Worm (Caenorhabditis elegans) whole organism, mixed stage, embryonic: Measurements from ENCODE around the gene drd-10.

ENCODE experiments used
- ces-1 ChIP-seq: fragments of 150-350 bp; optimal IDR thresholded peaks from 2 replicates; lab custom pipeline; 2014; ENCODE audit warnings: missing biosample characterization, missing genetic modification reagents, missing genetic modification characterization
- elt-3 ChIP-seq: fragments of 150-350 bp; optimal IDR thresholded peaks from 2 replicates; lab custom pipeline; 2014; ENCODE audit warnings: missing biosample characterization, missing genetic modification characterization
- ham-2 ChIP-seq: fragments of 200-800 bp; sonication (Bioruptor generic); optimal IDR thresholded peaks from 2 replicates; lab custom pipeline; 2018; ENCODE audit warnings: mild to moderate bottlenecking, missing genetic modification characterization, missing compliant biosample characterization
- hlh-1 ChIP-seq: fragments of 150-350 bp; optimal IDR thresholded peaks from 2 replicates; lab custom pipeline; 2014; ENCODE audit warnings: missing biosample characterization, missing genetic modification reagents, missing genetic modification characterization
- mep-1 ChIP-seq: fragments of 150-350 bp; optimal IDR thresholded peaks from 2 replicates; lab custom pipeline; 2017; ENCODE audit warnings: missing biosample characterization, missing genetic modification reagents, missing genetic modification characterization, inconsistent platforms
- nhr-237 ChIP-seq: fragments of 150-350 bp; optimal IDR thresholded peaks from 2 replicates; lab custom pipeline; 2014; ENCODE audit warnings: missing biosample characterization, missing genetic modification characterization
- snpc-4 ChIP-seq: fragments of 150-350 bp; optimal IDR thresholded peaks from 2 replicates; lab custom pipeline; 2014; ENCODE audit warnings: missing biosample characterization, missing genetic modification characterization
- sptf-1 ChIP-seq: sonication (generic microtip); optimal IDR thresholded peaks from 2 replicates; lab custom pipeline; 2017; ENCODE audit warnings: mild to moderate bottlenecking, missing genetic modification characterization, moderate library complexity, missing compliant biosample characterization
- unc-39 ChIP-seq: fragments of 150-350 bp; optimal IDR thresholded peaks from 2 replicates; lab custom pipeline; 2014; ENCODE audit warnings: missing biosample characterization, missing genetic modification characterization
- ztf-11 ChIP-seq: fragments of 150-350 bp; optimal IDR thresholded peaks from 2 replicates; lab custom pipeline; 2014; ENCODE audit warnings: missing biosample characterization, missing genetic modification characterization

ce11 chrV:7012617-7013016, 5.2 kb downstream of the drd-10 start, which contains the start of gene srw-127:
- TF ChIP-seq ham-2 (GFP tag; lab: Kevin White, UChicago) (no peak), snpc-4 (no peak), sptf-1 (no peak), hlh-1 (no peak), elt-3 (no peak), unc-39 (tag; lab: Kevin White, UChicago) (no peak), mep-1 (tag; lab: Kevin White, UChicago) (no peak), ztf-11 (tag; lab: Kevin White, UChicago) (no peak), nhr-237 (tag; lab: Kevin White, UChicago) (no peak), ces-1 (GFP tag; lab: Kevin White, UChicago) (no peak)
